Fruit fly (Drosophila melanogaster): ENCODE data around the gene mei-41.

mei-41 gene

DNA sequence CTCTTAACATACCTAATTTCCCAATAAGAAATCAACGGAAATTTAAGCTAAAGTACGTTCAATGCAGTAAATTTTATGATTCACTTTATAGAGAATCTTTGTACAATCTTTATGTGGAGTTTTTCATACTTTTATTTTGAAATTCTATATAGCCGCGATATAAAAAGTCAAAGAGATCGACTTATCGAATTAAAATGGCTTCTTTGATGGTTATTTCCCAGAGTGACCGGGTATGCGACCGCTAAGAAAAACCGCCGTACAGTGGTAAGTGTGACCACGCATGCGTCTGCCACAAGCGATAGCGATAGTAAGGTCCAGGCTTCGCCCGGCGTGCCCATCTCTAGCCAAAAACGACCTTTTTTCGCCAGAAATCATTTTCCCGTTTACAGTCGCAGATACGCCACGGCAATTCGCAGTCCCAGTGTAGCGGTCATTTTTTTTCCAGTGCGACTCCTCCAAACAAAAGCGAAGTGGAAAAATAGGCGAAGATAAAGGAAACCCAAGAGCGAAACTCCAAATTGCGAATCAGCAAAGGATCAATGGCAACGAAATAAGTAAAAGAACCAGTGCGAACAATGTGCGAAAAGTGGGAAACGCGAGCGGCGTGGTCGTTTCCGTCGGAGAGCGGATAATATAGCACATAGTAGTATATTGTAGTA lies 31.1 kb downstream of the mei-41 start, which contains the start of gene hang (continued):
- peak; percentile 37 for TF ChIP-seq Dek (tag; optimal IDR thresholded peaks at IDR 0.05)
- TF ChIP-seq Oli (tag; optimal IDR thresholded peaks at IDR 0.05), result no peak
- TF ChIP-seq Stat92E (GFP tag; optimal IDR thresholded peaks at IDR 0.05), result peak in 1 of 3 experiments; percentile 71
- TF ChIP-seq dpn (GFP tag; optimal IDR thresholded peaks at IDR 0.05), result peak; percentile 28 to 36
- peak; percentile 28; the same call in 1 of the 2 replicates for TF ChIP-seq E2f1 (GFP tag; IDR thresholded peaks at IDR 0.05)
- peak; percentile 16 for TF ChIP-seq schlank (tag; optimal IDR thresholded peaks at IDR 0.05)
- peak; percentile 25 for TF ChIP-seq CG7928 (GFP tag; optimal IDR thresholded peaks at IDR 0.05)
- TF ChIP-seq Hand (GFP tag; optimal IDR thresholded peaks at IDR 0.05), result peak; percentile 40
- TF ChIP-seq ci (GFP tag; IDR thresholded peaks at IDR 0.05), result peak; percentile 75
- peak; percentile 36 for TF ChIP-seq CG30403 (GFP tag; optimal IDR thresholded peaks at IDR 0.05)
- TF ChIP-seq CG2875 (GFP tag; optimal IDR thresholded peaks at IDR 0.05), result peak; percentile 6
- peak; percentile 73 for TF ChIP-seq CG2116 (GFP tag; optimal IDR thresholded peaks at IDR 0.05)
- peak; percentile 19 for TF ChIP-seq CG11398 (GFP tag; optimal IDR thresholded peaks at IDR 0.05)
- TF ChIP-seq ems (GFP tag; optimal IDR thresholded peaks at IDR 0.05), result peak; percentile 60
- TF ChIP-seq da (GFP tag; optimal IDR thresholded peaks at IDR 0.05), result peak; percentile 4
- TF ChIP-seq sens (GFP tag), result peak; percentile 65
- TF ChIP-seq CG33557 (GFP tag; optimal IDR thresholded peaks at IDR 0.05), result peak; percentile 9
- peak; percentile 25; the same call in 1 of the 2 replicates for TF ChIP-seq cas (GFP tag; IDR thresholded peaks at IDR 0.05)
- TF ChIP-seq Adf1 (GFP tag; IDR thresholded peaks at IDR 0.05), result no peak; the same call in 1 of the 2 replicates
- peak; percentile 8; the same call in 1 of the 3 replicates for TF ChIP-seq otp (GFP tag; IDR thresholded peaks at IDR 0.05)
- TF ChIP-seq CG18599 (GFP tag; optimal IDR thresholded peaks at IDR 0.05), result peak; percentile 65
- TF ChIP-seq bsh (GFP tag; optimal IDR thresholded peaks at IDR 0.05), result peak in 1 of 2 experiments; percentile 0
- TF ChIP-seq CG34376 (GFP tag; optimal IDR thresholded peaks at IDR 0.05), result peak; percentile 67
- TF ChIP-seq HHEX (GFP tag; optimal IDR thresholded peaks at IDR 0.05), result peak; percentile 56
- no peak for TF ChIP-seq mirr (GFP tag; optimal IDR thresholded peaks at IDR 0.05)
- peak; percentile 25 for TF ChIP-seq lilli (GFP tag; optimal IDR thresholded peaks at IDR 0.05)
- TF ChIP-seq CG12659 (GFP tag; optimal IDR thresholded peaks at IDR 0.05), result peak; percentile 85
- TF ChIP-seq CTCF (GFP tag; optimal IDR thresholded peaks at IDR 0.05), result no peak
- no peak for TF ChIP-seq CG5180 (GFP tag; optimal IDR thresholded peaks at IDR 0.05)
- peak; percentile 45 for TF ChIP-seq BtbVII (GFP tag; optimal IDR thresholded peaks at IDR 0.05)
- peak; percentile 57 for TF ChIP-seq sna (GFP tag; IDR thresholded peaks at IDR 0.05; ENCODE audit: partially characterized antibody)
- no peak for TF ChIP-seq gsb (GFP tag; IDR thresholded peaks at IDR 0.05)
- TF ChIP-seq Side (GFP tag; optimal IDR thresholded peaks at IDR 0.05), result peak; percentile 29
- TF ChIP-seq Atf-2 (GFP tag; optimal IDR thresholded peaks at IDR 0.05), result peak; percentile 6
- peak; percentile 45; the same call in 1 of the 3 replicates for TF ChIP-seq ken (GFP tag; IDR thresholded peaks at IDR 0.05)
- peak; percentile 10 for TF ChIP-seq CG1792 (GFP tag; optimal IDR thresholded peaks at IDR 0.05)
- 0 out of 3 replicates have a peak, but pooled peaks have one; percentile 7 for TF ChIP-seq sr (GFP tag; IDR thresholded peaks at IDR 0.05)
- TF ChIP-seq H2.0 (GFP tag; IDR thresholded peaks at IDR 0.05), result peak; percentile 28; the same call in 1 of the 2 replicates
- TF ChIP-seq CG9727 (GFP tag; optimal IDR thresholded peaks at IDR 0.05), result peak; percentile 16
- peak; percentile 49 for TF ChIP-seq CG14441 (GFP tag; IDR thresholded peaks at IDR 0.05)
- peak; percentile 78 for TF ChIP-seq CG7963 (GFP tag; IDR thresholded peaks at IDR 0.05; ENCODE audit: partially characterized antibody)
- TF ChIP-seq HmgD (GFP tag; optimal IDR thresholded peaks at IDR 0.05), result peak; percentile 83
- peak; percentile 38 for TF ChIP-seq CG9876 (GFP tag; optimal IDR thresholded peaks at IDR 0.05)
- no peak for TF ChIP-seq Trl (optimal IDR thresholded peaks at IDR 0.05)
- TF ChIP-seq Trl (GFP tag; optimal IDR thresholded peaks at IDR 0.05), result peak; percentile 29
- peak; percentile 54 for TF ChIP-seq CG32532 (GFP tag; IDR thresholded peaks at IDR 0.05)
- peak; percentile 37 for TF ChIP-seq CG17385 (GFP tag; optimal IDR thresholded peaks at IDR 0.05)
- TF ChIP-seq salm (tag; optimal IDR thresholded peaks at IDR 0.05), result peak; percentile 27
- TF ChIP-seq CG14860 (GFP tag; IDR thresholded peaks at IDR 0.05; ENCODE audit: partially characterized antibody), result peak; percentile 15; the same call in 1 of the 3 replicates

Measured in whole organism, embryonic.